Worm (Caenorhabditis elegans) whole organism, L1 larva: ENCODE data around the gene H10E21.4.

Experiments used
- aha-1 ChIP-seq: fragments of 150-350 bp; optimal IDR thresholded peaks from 2 replicates; lab custom pipeline; 2014; ENCODE audit warnings: missing biosample characterization, missing genetic modification characterization
- alr-1 ChIP-seq: fragments of 200-800 bp; sonication (Bioruptor generic); optimal IDR thresholded peaks from 2 replicates; lab custom pipeline; 2018; ENCODE audit warnings: borderline replicate concordance, mild to moderate bottlenecking, missing genetic modification characterization, missing compliant biosample characterization
- ceh-8 ChIP-seq: fragments of 200-800 bp; sonication (Bioruptor generic); optimal IDR thresholded peaks from 2 replicates; lab custom pipeline; 2018; ENCODE audit warnings: mild to moderate bottlenecking, missing genetic modification characterization, moderate library complexity, missing compliant biosample characterization
- ceh-88 ChIP-seq: fragments of 200-800 bp; sonication (Bioruptor generic); IDR thresholded peaks from 2 replicates; pipeline ENCODE4 v1.3.6; 2022; ENCODE audit warnings: missing genetic modification characterization, missing compliant biosample characterization
- ceh-90 ChIP-seq: sonication (generic microtip); optimal IDR thresholded peaks from 2 replicates; lab custom pipeline; 2016; ENCODE audit warnings: missing genetic modification characterization, missing compliant biosample characterization
- ces-1 ChIP-seq: fragments of 150-350 bp; optimal IDR thresholded peaks from 2 replicates; lab custom pipeline; 2014; ENCODE audit warnings: missing biosample characterization, missing genetic modification reagents, missing genetic modification characterization
- dpl-1 ChIP-seq, 3 experiments: fragments of 150-350 bp in 2 of 3; sonication (generic microtip) in 1 of 3; optimal IDR thresholded peaks; 2 replicates each; lab custom pipeline; 2014 to 2017; ENCODE audit warnings: missing biosample characterization in 3 of 3, missing genetic modification characterization in 3 of 3, missing genetic modification reagents in 3 of 3
- dsc-1 ChIP-seq: sonication (generic microtip); optimal IDR thresholded peaks from 2 replicates; lab custom pipeline; 2016; ENCODE audit warnings: mild to moderate bottlenecking, missing genetic modification characterization, missing compliant biosample characterization
- efl-1 ChIP-seq, 4 experiments: fragments of 150-350 bp; optimal IDR thresholded peaks in 3 of 4; peaks in 1 of 4; 1 replicate in 1 of 4; 2 replicates in 3 of 4; lab custom pipeline; 2014; ENCODE audit warnings: missing biosample characterization in 2 of 4, missing genetic modification characterization in 2 of 4, missing genetic modification reagents in 2 of 4
- efl-3 ChIP-seq: fragments of 200-800 bp; sonication (Bioruptor generic); optimal IDR thresholded peaks from 2 replicates; lab custom pipeline; 2018; ENCODE audit warnings: mild to moderate bottlenecking, missing genetic modification characterization, missing compliant biosample characterization
- egl-13 ChIP-seq: sonication (generic microtip); optimal IDR thresholded peaks from 2 replicates; lab custom pipeline; 2016; ENCODE audit warnings: missing genotype, missing genetic modification reagents, missing genetic modification characterization, missing compliant biosample characterization
- egl-27 ChIP-seq, 2 experiments: fragments of 150-350 bp in 1 of 2; sonication (generic microtip); optimal IDR thresholded peaks; 3 replicates each; lab custom pipeline; 2017 to 2018; ENCODE audit warnings: missing biosample characterization in 2 of 2, missing genetic modification characterization in 2 of 2, missing genetic modification reagents in 2 of 2
- elt-2 ChIP-seq: sonication (generic microtip); optimal IDR thresholded peaks from 2 replicates; lab custom pipeline; 2016; ENCODE audit warnings: missing genetic modification characterization, mild to moderate bottlenecking, inconsistent platforms, missing compliant biosample characterization, missing genetic modification reagents
- elt-3 ChIP-seq, 6 experiments: fragments of 150-350 bp in 1 of 6; sonication (generic microtip); optimal IDR thresholded peaks; 2 replicates each; lab custom pipeline; 2017 to 2018; ENCODE audit warnings: missing biosample characterization in 6 of 6, missing genetic modification characterization in 6 of 6, inconsistent platforms in 1 of 6
- fkh-10 ChIP-seq: sonication (generic microtip); optimal IDR thresholded peaks from 2 replicates; lab custom pipeline; 2017; ENCODE audit warnings: missing biosample characterization, missing genetic modification reagents, missing genetic modification characterization
- fkh-4 ChIP-seq: sonication (generic microtip); optimal IDR thresholded peaks from 2 replicates; lab custom pipeline; 2016; ENCODE audit warnings: missing compliant biosample characterization, missing genetic modification characterization, borderline replicate concordance
- grh-1 ChIP-seq: fragments of 200-800 bp; sonication (Bioruptor generic); IDR thresholded peaks from 2 replicates; pipeline ENCODE4 v1.3.6; 2022; ENCODE audit warnings: missing genetic modification reagents, missing genetic modification characterization, missing compliant biosample characterization
- hpl-2 ChIP-seq: fragments of 150-350 bp; optimal IDR thresholded peaks from 2 replicates; lab custom pipeline; 2014; ENCODE audit warnings: missing biosample characterization, missing genetic modification reagents, missing genetic modification characterization
- isw-1 ChIP-seq: fragments of 200-800 bp; sonication (Bioruptor generic); IDR thresholded peaks from 2 replicates; pipeline ENCODE4 v1.3.6; 2022; ENCODE audit warnings: missing genetic modification characterization, missing compliant biosample characterization
- lin-14 ChIP-seq: fragments of 200-800 bp; sonication (Bioruptor generic); optimal IDR thresholded peaks from 2 replicates; lab custom pipeline; 2018; ENCODE audit warnings: mild to moderate bottlenecking, missing genetic modification characterization, moderate library complexity, missing compliant biosample characterization
- lir-3 ChIP-seq: sonication (generic microtip); optimal IDR thresholded peaks from 2 replicates; lab custom pipeline; 2016; ENCODE audit warnings: mild to moderate bottlenecking, missing genetic modification characterization, moderate library complexity, missing compliant biosample characterization; ENCODE audit not compliant: poor library complexity
- lsy-2 ChIP-seq, 2 experiments: fragments of 150-350 bp; optimal IDR thresholded peaks; 2 replicates each; lab custom pipeline; 2014; ENCODE audit warnings: missing biosample characterization in 2 of 2, missing genetic modification characterization in 2 of 2
- mab-9 ChIP-seq: fragments of 200-800 bp; sonication (Bioruptor generic); IDR thresholded peaks from 2 replicates; pipeline ENCODE4 v1.3.6; 2022; ENCODE audit warnings: missing genetic modification reagents, missing genetic modification characterization, missing compliant biosample characterization
- mdl-1 ChIP-seq, 2 experiments: fragments of 150-350 bp; optimal IDR thresholded peaks; 2 replicates each; lab custom pipeline; 2014 to 2017; ENCODE audit warnings: missing biosample characterization in 2 of 2, missing genetic modification characterization in 2 of 2, inconsistent platforms in 1 of 2
- nhr-11 ChIP-seq: fragments of 150-350 bp; optimal IDR thresholded peaks from 2 replicates; lab custom pipeline; 2014; ENCODE audit warnings: missing biosample characterization, missing genetic modification characterization
- nhr-12 ChIP-seq: sonication (generic microtip); optimal IDR thresholded peaks from 2 replicates; lab custom pipeline; 2017; ENCODE audit warnings: missing biosample characterization, missing genetic modification characterization
- nhr-19 ChIP-seq: fragments of 200-800 bp; sonication (Bioruptor generic); conservative IDR thresholded peaks from 2 replicates; pipeline ENCODE4 v1.3.6; 2022; ENCODE audit warnings: missing genetic modification characterization, missing compliant biosample characterization
- nhr-20 ChIP-seq: sonication (generic microtip); optimal IDR thresholded peaks from 2 replicates; lab custom pipeline; 2016; ENCODE audit warnings: mild to moderate bottlenecking, missing genetic modification characterization, missing compliant biosample characterization
- nhr-237 ChIP-seq: fragments of 150-350 bp; optimal IDR thresholded peaks from 2 replicates; lab custom pipeline; 2014; ENCODE audit warnings: missing biosample characterization, missing genetic modification characterization
- nhr-47 ChIP-seq: sonication (generic microtip); optimal IDR thresholded peaks from 2 replicates; lab custom pipeline; 2016; ENCODE audit warnings: mild to moderate bottlenecking, missing genetic modification characterization, moderate library complexity, missing compliant biosample characterization
- nhr-71 ChIP-seq: sonication (generic microtip); optimal IDR thresholded peaks from 2 replicates; lab custom pipeline; 2016; ENCODE audit warnings: mild to moderate bottlenecking, missing genetic modification characterization, moderate library complexity, missing compliant biosample characterization
- nhr-76 ChIP-seq: sonication (generic microtip); optimal IDR thresholded peaks from 2 replicates; lab custom pipeline; 2017; ENCODE audit warnings: missing biosample characterization, missing genetic modification characterization
- nhr-77 ChIP-seq: fragments of 150-350 bp; optimal IDR thresholded peaks from 2 replicates; lab custom pipeline; 2014; ENCODE audit warnings: missing biosample characterization, missing genetic modification characterization
- nhr-84 ChIP-seq: sonication (generic microtip); optimal IDR thresholded peaks from 2 replicates; lab custom pipeline; 2017; ENCODE audit warnings: missing biosample characterization, missing genetic modification characterization
- nhr-85 ChIP-seq: sonication (generic microtip); peaks from one replicate; lab custom pipeline; 2016; ENCODE audit warnings: missing genetic modification characterization, inconsistent platforms, missing compliant biosample characterization
- pag-3 ChIP-seq: sonication (generic microtip); optimal IDR thresholded peaks from 2 replicates; lab custom pipeline; 2017; ENCODE audit warnings: missing genetic modification characterization, mild to moderate bottlenecking, missing compliant biosample characterization, antibody characterized with exemption, borderline replicate concordance; ENCODE audit not compliant: insufficient read depth
- pqm-1 ChIP-seq: sonication (generic microtip); optimal IDR thresholded peaks from 3 replicates; lab custom pipeline; 2017; ENCODE audit warnings: missing biosample characterization, missing genetic modification characterization
- rnt-1 ChIP-seq: sonication (generic microtip); optimal IDR thresholded peaks from 2 replicates; lab custom pipeline; 2016; ENCODE audit warnings: mild to moderate bottlenecking, missing genetic modification characterization, moderate library complexity, missing compliant biosample characterization
- skn-1 ChIP-seq: fragments of 150-350 bp; optimal IDR thresholded peaks from 2 replicates; lab custom pipeline; 2014; ENCODE audit warnings: missing biosample characterization, missing genetic modification characterization
- snpc-4 ChIP-seq: fragments of 150-350 bp; optimal IDR thresholded peaks from 2 replicates; lab custom pipeline; 2014; ENCODE audit warnings: missing biosample characterization, missing genetic modification characterization
- sox-4 ChIP-seq: sonication (generic microtip); optimal IDR thresholded peaks from 2 replicates; lab custom pipeline; 2016; ENCODE audit warnings: missing genetic modification characterization, missing compliant biosample characterization
- sptf-1 ChIP-seq: fragments of 150-350 bp; optimal IDR thresholded peaks from 2 replicates; lab custom pipeline; 2014; ENCODE audit warnings: missing biosample characterization, missing genetic modification characterization
- swsn-7 ChIP-seq: sonication (generic microtip); optimal IDR thresholded peaks from 2 replicates; lab custom pipeline; 2016; ENCODE audit warnings: missing genetic modification characterization, missing compliant biosample characterization
- tlp-1 ChIP-seq: fragments of 150-350 bp; optimal IDR thresholded peaks from 2 replicates; lab custom pipeline; 2014; ENCODE audit warnings: missing biosample characterization, missing genetic modification characterization
- unc-30 ChIP-seq: sonication (generic microtip); optimal IDR thresholded peaks from 2 replicates; lab custom pipeline; 2017; ENCODE audit warnings: missing biosample characterization, missing genetic modification characterization
- unc-62 ChIP-seq: fragments of 150-350 bp; optimal IDR thresholded peaks from 2 replicates; lab custom pipeline; 2014; ENCODE audit warnings: missing biosample characterization, missing genetic modification reagents, missing genetic modification characterization
- unc-86 ChIP-seq: sonication (generic microtip); optimal IDR thresholded peaks from 2 replicates; lab custom pipeline; 2016; ENCODE audit warnings: missing genetic modification characterization, missing compliant biosample characterization
- vab-15 ChIP-seq: sonication (generic microtip); optimal IDR thresholded peaks from 2 replicates; lab custom pipeline; 2017; ENCODE audit warnings: missing genotype, mild to moderate bottlenecking, missing genetic modification characterization, missing compliant biosample characterization
- xbp-1 ChIP-seq: sonication (generic microtip); optimal IDR thresholded peaks from 2 replicates; lab custom pipeline; 2016; ENCODE audit warnings: missing genetic modification characterization, missing compliant biosample characterization
- zag-1 ChIP-seq: fragments of 150-350 bp; optimal IDR thresholded peaks from 2 replicates; lab custom pipeline; 2014; ENCODE audit warnings: missing biosample characterization, missing genetic modification characterization
- zip-4 ChIP-seq: fragments of 200-800 bp; sonication (Bioruptor generic); optimal IDR thresholded peaks from 2 replicates; lab custom pipeline; 2018; ENCODE audit warnings: mild to moderate bottlenecking, missing genetic modification characterization, moderate library complexity, missing compliant biosample characterization
- ztf-4 ChIP-seq: fragments of 150-350 bp; optimal IDR thresholded peaks from 2 replicates; lab custom pipeline; 2014; ENCODE audit warnings: missing biosample characterization, missing genetic modification characterization

The H10E21.4 gene

ce11 chrIII:25582-25996 lies 6.1 kb upstream of the H10E21.4 start (continued):
- no peak for TF ChIP-seq grh-1 (GFP tag; lab: Robert Waterston, UW)
- no peak for TF ChIP-seq tlp-1 (tag; lab: Kevin White, UChicago)
- TF ChIP-seq dpl-1 (GFP tag; optimal IDR thresholded peaks at IDR 0.05; lab: Kevin White, UChicago): peak; percentile 5 to 36 (median 23)
- TF ChIP-seq nhr-20: peak; percentile 84
- TF ChIP-seq sptf-1 (tag; lab: Kevin White, UChicago): no peak
- TF ChIP-seq efl-1 (optimal IDR thresholded peaks at IDR 0.05; lab: Kevin White, UChicago): peak; percentile 54 to 61
- TF ChIP-seq efl-1 (GFP tag; optimal IDR thresholded peaks at IDR 0.05 in 1 of 2; lab: Kevin White, UChicago): peak; percentile 17 to 92
- no peak for TF ChIP-seq elt-3 (tag; optimal IDR thresholded peaks at IDR 0.05; lab: Kevin White, UChicago)
- TF ChIP-seq isw-1 (GFP tag; lab: Robert Waterston, UW): peak; percentile 53
- TF ChIP-seq fkh-4 (tag; lab: Kevin White, UChicago): no peak
- TF ChIP-seq vab-15 (tag; lab: Kevin White, UChicago): no peak
- TF ChIP-seq ceh-90 (tag; lab: Kevin White, UChicago): no peak
- TF ChIP-seq nhr-11 (tag; lab: Kevin White, UChicago): no peak
- TF ChIP-seq aha-1: no peak
- TF ChIP-seq nhr-71 (tag; lab: Kevin White, UChicago): peak; percentile 84
- peak; percentile 26 for TF ChIP-seq ceh-8 (GFP tag; lab: Kevin White, UChicago)
- no peak for TF ChIP-seq nhr-237 (tag; lab: Kevin White, UChicago)
- no peak for TF ChIP-seq pag-3 (tag; lab: Kevin White, UChicago)
- TF ChIP-seq snpc-4 (tag; lab: Kevin White, UChicago): no peak
- TF ChIP-seq mab-9 (GFP tag; lab: Robert Waterston, UW): peak; percentile 61; the same call in 1 of the 2 replicates
- TF ChIP-seq elt-2 (tag; lab: Kevin White, UChicago): no peak
- TF ChIP-seq nhr-77 (tag; lab: Kevin White, UChicago): no peak
- peak; percentile 61 for TF ChIP-seq rnt-1 (tag; lab: Kevin White, UChicago)
- peak; percentile 85 for TF ChIP-seq egl-13
- TF ChIP-seq unc-62 (GFP tag; lab: Kevin White, UChicago): no peak
- no peak for TF ChIP-seq efl-3 (GFP tag; lab: Kevin White, UChicago)
- TF ChIP-seq nhr-12 (tag; lab: Kevin White, UChicago): no peak
- peak; percentile 52 for TF ChIP-seq xbp-1 (tag; lab: Kevin White, UChicago)
- no peak for TF ChIP-seq nhr-85 (tag; lab: Kevin White, UChicago)
- TF ChIP-seq unc-30: no peak
- TF ChIP-seq zip-4 (GFP tag; lab: Kevin White, UChicago): no peak
- TF ChIP-seq ztf-4 (tag; lab: Kevin White, UChicago): peak; percentile 37
- TF ChIP-seq lsy-2 (tag; optimal IDR thresholded peaks at IDR 0.05; lab: Kevin White, UChicago): peak; percentile 55 to 59
- peak; percentile 66 for TF ChIP-seq dsc-1 (tag; lab: Kevin White, UChicago)
- no peak for TF ChIP-seq nhr-76 (tag; lab: Kevin White, UChicago)
- TF ChIP-seq hpl-2: no peak
- TF ChIP-seq mdl-1 (tag; optimal IDR thresholded peaks at IDR 0.05; lab: Kevin White, UChicago): peak in 1 of 2 experiments; percentile 13
- TF ChIP-seq lir-3 (tag; lab: Kevin White, UChicago): no peak
- no peak for TF ChIP-seq nhr-19 (GFP tag; lab: Robert Waterston, UW)
- peak; percentile 32 for TF ChIP-seq ces-1 (GFP tag; lab: Kevin White, UChicago)
- no peak for TF ChIP-seq alr-1
- TF ChIP-seq fkh-10 (GFP tag; lab: Kevin White, UChicago): peak; percentile 91
- peak; percentile 78 for TF ChIP-seq unc-86 (tag; lab: Kevin White, UChicago)
- TF ChIP-seq pqm-1 (tag; lab: Kevin White, UChicago): no peak
- peak; percentile 94 for TF ChIP-seq lin-14 (GFP tag; lab: Kevin White, UChicago)
- TF ChIP-seq nhr-47 (tag; lab: Kevin White, UChicago): peak; percentile 84
- TF ChIP-seq nhr-84 (tag; lab: Kevin White, UChicago): no peak
- peak; percentile 43 for TF ChIP-seq skn-1 (tag; lab: Kevin White, UChicago)
- peak; percentile 18 for TF ChIP-seq zag-1
- TF ChIP-seq egl-27 (tag; optimal IDR thresholded peaks at IDR 0.05; lab: Kevin White, UChicago): no peak
- peak; percentile 74 for TF ChIP-seq sox-4
- peak; percentile 78 for TF ChIP-seq swsn-7
- TF ChIP-seq ceh-88: no peak
- TF ChIP-seq, all 84 proteins: peak for 35
